Worm (Caenorhabditis elegans): ENCODE data around the gene prkl-1.
A peak's percentile ranks its signal among the peaks of the same experiment; 100 is the strongest.

prkl-1 gene

ce11 chrIV:7024829-7025228 is 38.1 kb upstream of the prkl-1 start:
- peak; percentile 20 for TF ChIP-seq nhr-80 (tag; optimal IDR thresholded peaks at IDR 0.05)
- no peak for TF ChIP-seq B0035.1 (tag; optimal IDR thresholded peaks at IDR 0.05)

DNA sequence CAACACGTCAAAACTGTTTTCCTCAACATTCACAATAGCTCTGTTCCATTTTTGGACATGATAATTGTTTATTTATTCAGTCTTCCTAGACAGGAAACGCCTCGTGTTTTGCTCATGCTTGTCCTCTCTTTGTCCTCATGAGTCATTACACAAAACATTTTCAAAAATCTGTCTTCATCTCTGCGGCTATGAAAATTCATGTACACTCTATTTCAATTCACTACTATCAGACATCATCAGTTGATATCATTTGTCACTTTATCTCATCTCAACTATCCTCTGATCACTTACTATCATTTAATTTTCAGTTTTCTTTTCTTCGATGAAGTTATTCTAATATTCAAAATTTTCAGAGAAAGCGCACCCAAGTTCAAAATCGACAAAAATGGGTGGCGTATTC is 37.1 kb upstream of the prkl-1 start, which contains the start of gene adah-1:
adah-1 (plus strand) TSS at position 354 of the 400 bp plus-strand sequence.
- no peak for TF ChIP-seq rcor-1 (GFP tag; IDR thresholded peaks at IDR 0.05)
- no peak for TF ChIP-seq B0035.1 (tag; optimal IDR thresholded peaks at IDR 0.05)
- TF ChIP-seq C17E4.6 (GFP tag; IDR thresholded peaks at IDR 0.05), result no peak
- TF ChIP-seq zfh-2 (GFP tag; conservative IDR thresholded peaks at IDR 0.05), result no peak
- no peak for TF ChIP-seq ZK185.1 (tag; optimal IDR thresholded peaks at IDR 0.05; ENCODE audit: poor library complexity, severe bottlenecking)
- TF ChIP-seq ceh-91 (GFP tag; IDR thresholded peaks at IDR 0.05), result no peak
- TF ChIP-seq F49E8.2 (tag; optimal IDR thresholded peaks at IDR 0.05; ENCODE audit: insufficient read depth), result no peak
- no peak for TF ChIP-seq athp-1 (tag; optimal IDR thresholded peaks at IDR 0.05)

ce11 chrIV:7023004-7023403 is 36.3 kb upstream of the prkl-1 start:
- no peak for TF ChIP-seq lsy-27 (tag; optimal IDR thresholded peaks at IDR 0.05; ENCODE audit: borderline replicate concordance, insufficient read depth)
- peak; percentile 46; the same call in 1 of the 2 replicates for TF ChIP-seq ekl-4 (GFP tag; IDR thresholded peaks at IDR 0.05)
- TF ChIP-seq snpc-4 (GFP tag; optimal IDR thresholded peaks at IDR 0.05), result no peak
- no peak for TF ChIP-seq snpc-4 (tag; optimal IDR thresholded peaks at IDR 0.05)
- TF ChIP-seq lin-26 (GFP tag; IDR thresholded peaks at IDR 0.05), result no peak
- TF ChIP-seq attf-3 (GFP tag; conservative IDR thresholded peaks at IDR 0.05), result no peak
- TF ChIP-seq nhr-27 (tag; optimal IDR thresholded peaks at IDR 0.05), result no peak
- no peak for TF ChIP-seq ztf-28 (GFP tag; IDR thresholded peaks at IDR 0.05)
- no peak for TF ChIP-seq pha-4 (tag; optimal IDR thresholded peaks at IDR 0.05)
- no peak for TF ChIP-seq egl-44 (GFP tag; IDR thresholded peaks at IDR 0.05)
- TF ChIP-seq C06A6.2 (GFP tag; conservative IDR thresholded peaks at IDR 0.05), result no peak
- peak; percentile 85 for TF ChIP-seq hmg-1.2 (GFP tag; IDR thresholded peaks at IDR 0.05)
- TF ChIP-seq hrde-1 (tag; optimal IDR thresholded peaks at IDR 0.05; ENCODE audit: borderline replicate concordance), result no peak
- TF ChIP-seq mes-4 (tag; optimal IDR thresholded peaks at IDR 0.05), result no peak
- no peak for TF ChIP-seq B0035.1 (tag; optimal IDR thresholded peaks at IDR 0.05)
- TF ChIP-seq cebp-1 (GFP tag; IDR thresholded peaks at IDR 0.05), result no peak
- TF ChIP-seq cebp-1 (tag; optimal IDR thresholded peaks at IDR 0.05), result peak; percentile 39
- peak; percentile 11 for TF ChIP-seq lin-40 (tag; optimal IDR thresholded peaks at IDR 0.05)
- TF ChIP-seq Y53F4B.3 (GFP tag; IDR thresholded peaks at IDR 0.05), result no peak
- peak; percentile 32 for TF ChIP-seq attf-5 (GFP tag; optimal IDR thresholded peaks at IDR 0.05)
- no peak for TF ChIP-seq zfh-2 (GFP tag; conservative IDR thresholded peaks at IDR 0.05)
- no peak for TF ChIP-seq T26A5.8 (tag; optimal IDR thresholded peaks at IDR 0.05)
- TF ChIP-seq lin-35 (GFP tag; optimal IDR thresholded peaks at IDR 0.05), result peak in 1 of 3 experiments; percentile 17
- TF ChIP-seq F37B4.10 (GFP tag; IDR thresholded peaks at IDR 0.05), result no peak
- no peak for TF ChIP-seq him-1 (tag; optimal IDR thresholded peaks at IDR 0.05)

DNA sequence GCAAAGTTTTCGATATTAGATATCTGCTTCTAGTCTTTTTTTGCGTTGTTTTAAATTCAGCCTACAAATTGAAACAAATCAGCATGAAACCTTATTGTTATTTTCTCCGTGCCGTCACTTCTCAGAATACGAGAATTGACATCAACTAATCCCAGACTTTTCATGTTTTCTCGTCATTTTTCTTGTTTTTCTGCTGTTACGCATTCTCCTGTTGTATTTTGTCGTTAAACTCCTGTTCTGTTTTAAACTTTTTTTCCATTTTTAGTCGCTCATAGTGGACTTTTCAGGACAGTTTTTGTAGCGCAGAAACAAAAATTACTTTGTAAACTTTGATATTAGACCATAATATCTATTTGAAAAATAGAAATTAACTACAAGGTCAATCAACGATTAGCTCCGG is 35.5 kb upstream of the prkl-1 start:
- TF ChIP-seq snpc-3.4 (tag; optimal IDR thresholded peaks at IDR 0.05), result no peak
- no peak for TF ChIP-seq F39B2.1 (GFP tag; IDR thresholded peaks at IDR 0.05)
- TF ChIP-seq F57A8.1 (GFP tag; optimal IDR thresholded peaks at IDR 0.05), result no peak
- no peak for TF ChIP-seq athp-1 (tag; optimal IDR thresholded peaks at IDR 0.05)
